Fruit fly (Drosophila melanogaster) whole organism: ENCODE results near the gene ftz.

ENCODE experiments used
- CG8478 ChIP-seq: fragments of >200 bp; optimal IDR thresholded peaks from 2 replicates; lab custom pipeline; 2018; ENCODE audit warnings: inconsistent platforms
- pan ChIP-seq: fragments of >200 bp; optimal IDR thresholded peaks from 2 replicates; lab custom pipeline; 2017
- usp ChIP-seq: fragments of >200 bp; optimal IDR thresholded peaks from 2 replicates; lab custom pipeline; 2017; ENCODE audit warnings: missing biosample characterization, missing genetic modification characterization, mixed read lengths

DNA sequence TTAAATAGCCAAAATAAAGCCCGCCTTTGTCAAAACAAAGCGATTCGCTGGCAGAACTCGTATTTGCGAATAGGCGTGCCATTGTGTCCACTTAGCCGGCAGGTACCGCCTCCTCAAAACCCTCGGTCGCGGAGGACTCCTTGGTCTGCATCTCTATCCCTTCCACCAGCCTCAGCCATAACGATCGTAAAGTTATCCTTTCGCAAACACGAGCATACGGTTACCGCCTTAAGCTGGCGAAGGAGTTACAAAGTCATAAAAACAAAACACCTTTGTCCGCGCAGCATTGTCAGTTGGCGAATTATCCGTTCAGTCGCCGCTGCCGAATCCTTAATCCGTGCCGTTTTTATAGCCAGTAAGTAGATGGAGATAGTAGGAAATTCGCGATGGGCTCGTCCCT lies 4.1 kb downstream of the ftz start:
- TF ChIP-seq usp (no peak), CG8478 (lab: Kevin White, UChicago) (no peak), pan (lab: Kevin White, UChicago) (no peak)
